Fruit fly (Drosophila melanogaster): Measurements from ENCODE around the gene Ykt6.
A peak's percentile ranks its signal among the peaks of the same experiment; 100 is the strongest.

Gene Ykt6

DNA sequence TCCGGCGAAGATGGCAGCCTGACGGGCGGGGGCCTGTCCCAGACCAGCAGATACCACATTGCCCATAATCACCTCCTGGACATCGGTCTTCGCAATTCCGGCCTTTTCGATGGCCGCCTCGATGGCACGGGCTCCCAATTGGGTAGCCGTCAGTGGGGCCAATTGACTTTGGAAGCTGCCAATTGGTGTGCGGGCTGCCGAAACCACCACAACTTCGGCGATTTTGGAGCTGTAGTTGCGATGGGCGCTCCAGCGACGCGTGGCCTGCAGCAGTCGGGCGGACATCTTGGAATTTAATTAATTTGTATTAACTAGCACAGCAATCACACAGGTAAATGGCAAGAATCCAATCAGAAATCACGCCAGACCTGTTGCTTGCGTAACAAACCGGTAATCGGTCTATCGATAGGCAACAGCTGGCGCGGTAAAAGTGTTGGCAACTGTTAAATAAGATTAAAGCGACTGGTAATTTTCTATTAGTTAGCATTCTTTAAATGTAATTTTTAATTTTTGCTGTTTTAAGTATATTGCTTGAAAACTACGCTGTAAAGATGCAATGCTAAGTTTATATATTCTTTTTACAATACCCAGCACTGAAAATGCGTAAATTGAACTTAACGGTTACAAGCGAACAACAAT is 31.7 kb upstream of the Ykt6 start, which contains the start of gene Acat1 (continued):
- peak; percentile 19 for TF ChIP-seq CG4318 (GFP tag; optimal IDR thresholded peaks at IDR 0.05)
- TF ChIP-seq CG1621 (tag; optimal IDR thresholded peaks at IDR 0.05), result peak; percentile 50
- peak; percentile 84 for TF ChIP-seq topi (GFP tag; optimal IDR thresholded peaks at IDR 0.05)
- peak; percentile 75 for TF ChIP-seq CG31627 (GFP tag; optimal IDR thresholded peaks at IDR 0.05)
- peak; percentile 84 for TF ChIP-seq Eip75B (GFP tag; optimal IDR thresholded peaks at IDR 0.05)
- peak; percentile 57 for TF ChIP-seq CG34406 (GFP tag; optimal IDR thresholded peaks at IDR 0.05)
- TF ChIP-seq dac (GFP tag; optimal IDR thresholded peaks at IDR 0.05), result peak; percentile 25
- peak; percentile 1 to 42 for TF ChIP-seq ss (GFP tag; optimal IDR thresholded peaks at IDR 0.05)
- TF ChIP-seq lz (GFP tag; optimal IDR thresholded peaks at IDR 0.05), result peak; percentile 86
- TF ChIP-seq Hr4 (GFP tag; optimal IDR thresholded peaks at IDR 0.05), result peak; percentile 76
- TF ChIP-seq CG3919 (GFP tag; optimal IDR thresholded peaks at IDR 0.05), result peak; percentile 83
- peak in 1 of 2 experiments; percentile 49 for TF ChIP-seq salr (GFP tag; optimal IDR thresholded peaks at IDR 0.05)
- TF ChIP-seq dsx (GFP tag; optimal IDR thresholded peaks at IDR 0.05; ENCODE audit: poor library complexity, severe bottlenecking), result no peak
- TF ChIP-seq Blimp-1 (GFP tag; optimal IDR thresholded peaks at IDR 0.05), result no peak
- no peak for TF ChIP-seq Hr38 (GFP tag; optimal IDR thresholded peaks at IDR 0.05)
- peak; percentile 69 for TF ChIP-seq Ets21C (GFP tag; optimal IDR thresholded peaks at IDR 0.05)
- peak; percentile 79 for TF ChIP-seq OdsH (GFP tag; optimal IDR thresholded peaks at IDR 0.05)
- peak; percentile 49 for TF ChIP-seq Sox15 (GFP tag; optimal IDR thresholded peaks at IDR 0.05)
- peak; percentile 39; the same call in 2 of the 3 replicates for TF ChIP-seq CG8119 (GFP tag; IDR thresholded peaks at IDR 0.05)
- peak; percentile 70 for TF ChIP-seq CG6792 (GFP tag; optimal IDR thresholded peaks at IDR 0.05)
- peak; percentile 82 for TF ChIP-seq CG6163 (GFP tag; IDR thresholded peaks at IDR 0.05)
- TF ChIP-seq CG9139 (GFP tag; optimal IDR thresholded peaks at IDR 0.05), result peak; percentile 14
- TF ChIP-seq Eip93F (GFP tag; optimal IDR thresholded peaks at IDR 0.05), result peak; percentile 22
- peak; percentile 83 for TF ChIP-seq Sox102F (GFP tag; optimal IDR thresholded peaks at IDR 0.05)

DNA sequence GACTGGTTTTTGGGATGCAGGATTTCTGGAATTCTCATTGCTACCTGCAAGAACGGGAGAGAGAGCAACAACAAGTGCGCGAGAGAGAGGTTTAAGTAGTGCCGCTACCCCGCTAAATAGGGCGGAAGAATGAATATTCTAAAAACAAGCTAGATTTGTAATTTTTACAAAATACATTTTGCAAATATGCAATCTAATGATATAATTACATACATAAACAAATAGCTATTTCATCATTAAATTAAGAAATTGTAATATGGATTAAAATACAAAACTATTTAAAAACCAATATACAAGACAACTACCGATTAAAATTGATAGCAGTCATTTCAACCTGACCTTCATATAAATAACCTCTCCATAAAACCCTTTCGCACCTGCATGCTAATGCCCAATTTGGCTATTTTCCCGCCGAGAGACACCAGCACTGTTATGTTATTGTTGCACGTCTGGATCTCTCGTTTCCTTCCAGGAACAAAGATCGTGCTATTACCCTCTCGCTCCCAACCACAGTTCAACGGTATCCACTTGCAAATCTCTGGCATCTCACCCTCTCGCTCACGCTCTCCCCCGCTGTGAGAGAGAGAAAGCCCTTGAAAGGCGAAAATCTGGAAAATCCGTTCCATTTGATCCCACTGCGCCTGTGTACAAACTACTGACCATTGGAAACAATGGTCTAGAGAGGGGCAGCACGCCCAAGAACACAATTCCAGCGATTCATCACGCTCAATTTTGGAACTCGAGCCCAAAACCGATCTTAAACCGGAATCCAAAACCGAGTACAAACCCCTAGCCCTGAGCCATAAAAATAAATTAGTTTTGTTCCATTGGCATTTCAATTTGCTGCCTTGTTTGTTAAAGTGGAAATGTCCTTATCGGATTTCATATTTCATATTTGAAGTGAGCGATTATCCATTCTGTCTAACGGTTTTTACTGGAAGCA is 28.3 kb upstream of the Ykt6 start, which contains the start of gene Nek2:
Nek2 (minus strand) TSS at position 51 of the 943 bp plus-strand sequence.
- peak; percentile 36 for TF ChIP-seq dsx (GFP tag; optimal IDR thresholded peaks at IDR 0.05; ENCODE audit: poor library complexity, severe bottlenecking)
- TF ChIP-seq CG1621 (tag; optimal IDR thresholded peaks at IDR 0.05), result no peak
- peak; percentile 1 for TF ChIP-seq achi (GFP tag; optimal IDR thresholded peaks at IDR 0.05)
- peak; percentile 9 for TF ChIP-seq lz (GFP tag; optimal IDR thresholded peaks at IDR 0.05)
- TF ChIP-seq CG3032 (tag; optimal IDR thresholded peaks at IDR 0.05), result peak; percentile 34
- no peak for TF ChIP-seq Hr4 (GFP tag; optimal IDR thresholded peaks at IDR 0.05)
- TF ChIP-seq spab (GFP tag; optimal IDR thresholded peaks at IDR 0.05), result peak; percentile 29
- no peak for TF ChIP-seq CG16779 (tag; optimal IDR thresholded peaks at IDR 0.05)
- TF ChIP-seq Smox (GFP tag; optimal IDR thresholded peaks at IDR 0.05), result peak; percentile 16
- no peak for TF ChIP-seq CG7368 (GFP tag; optimal IDR thresholded peaks at IDR 0.05)
- TF ChIP-seq CG10631 (GFP tag; optimal IDR thresholded peaks at IDR 0.05), result peak; percentile 26
- TF ChIP-seq Sox14 (GFP tag; optimal IDR thresholded peaks at IDR 0.05), result no peak
- no peak for TF ChIP-seq eg (GFP tag; IDR thresholded peaks at IDR 0.05)
- TF ChIP-seq Blimp-1 (GFP tag; optimal IDR thresholded peaks at IDR 0.05), result peak; percentile 6
- TF ChIP-seq acj6 (GFP tag; optimal IDR thresholded peaks at IDR 0.05), result peak; percentile 14
- TF ChIP-seq CG3919 (GFP tag; optimal IDR thresholded peaks at IDR 0.05), result peak; percentile 33
- 0 out of 2 replicates have a peak, but pooled peaks have one; percentile 15 for TF ChIP-seq CG15336 (GFP tag; IDR thresholded peaks at IDR 0.05)
- peak; percentile 37 for TF ChIP-seq svp (GFP tag)
- no peak for TF ChIP-seq Gug (GFP tag; IDR thresholded peaks at IDR 0.05)
- TF ChIP-seq CG32006 (GFP tag; optimal IDR thresholded peaks at IDR 0.05), result peak; percentile 31
- peak; percentile 19 for TF ChIP-seq CG6276 (GFP tag; optimal IDR thresholded peaks at IDR 0.05)
- TF ChIP-seq CG10669 (GFP tag; optimal IDR thresholded peaks at IDR 0.05), result peak; percentile 19
- TF ChIP-seq Lpt (GFP tag; optimal IDR thresholded peaks at IDR 0.05), result no peak
- peak; percentile 27 for TF ChIP-seq Ets96B (tag; optimal IDR thresholded peaks at IDR 0.05)
- peak; percentile 15 for TF ChIP-seq vri (GFP tag; optimal IDR thresholded peaks at IDR 0.05)
- TF ChIP-seq esn (GFP tag; optimal IDR thresholded peaks at IDR 0.05), result peak; percentile 18
- peak; percentile 79 for TF ChIP-seq Eip78C (GFP tag)
- peak; percentile 42 to 52 for TF ChIP-seq ss (GFP tag; optimal IDR thresholded peaks at IDR 0.05)
- TF ChIP-seq CG6808 (GFP tag; optimal IDR thresholded peaks at IDR 0.05), result peak; percentile 50
- TF ChIP-seq fkh (GFP tag; optimal IDR thresholded peaks at IDR 0.05), result no peak

Data from whole organism, prepupa.